Fruit fly (Drosophila melanogaster) whole organism, embryonic: ENCODE results near the gene Ilp7.

ENCODE experiments used
- CG12236 ChIP-seq: fragments of 200-800 bp; sonication (Bioruptor generic); optimal IDR thresholded peaks from 2 replicates; lab custom pipeline; 2016; ENCODE audit warnings: missing biosample characterization, missing genetic modification characterization
- CG17912 ChIP-seq: fragments of 200-800 bp; sonication (Bioruptor generic); optimal IDR thresholded peaks from 2 replicates; lab custom pipeline; 2018; ENCODE audit warnings: missing biosample characterization, mild to moderate bottlenecking, missing genetic modification characterization
- CG18476 ChIP-seq: fragments of 200-800 bp; sonication (Bioruptor generic); optimal IDR thresholded peaks from 2 replicates; lab custom pipeline; 2016; ENCODE audit warnings: missing biosample characterization, mild to moderate bottlenecking, missing genetic modification characterization
- CG3838 ChIP-seq: fragments of 200-800 bp; sonication (Bioruptor generic); optimal IDR thresholded peaks from 3 replicates; lab custom pipeline; 2016; ENCODE audit warnings: missing biosample characterization, missing genetic modification characterization
- CG6683 ChIP-seq: fragments of 200-800 bp; sonication (Bioruptor generic); optimal IDR thresholded peaks from 2 replicates; lab custom pipeline; 2017; ENCODE audit warnings: missing biosample characterization, mild to moderate bottlenecking, missing genetic modification characterization, missing genetic modification reagents
- CkIIα-i1 ChIP-seq: fragments of 200-800 bp; sonication (Bioruptor generic); IDR thresholded peaks from 2 replicates; pipeline ENCODE4 v1.3.6; 2022; ENCODE audit warnings: missing biosample characterization, missing genetic modification characterization
- Optix ChIP-seq: fragments of 200-800 bp; sonication (Bioruptor generic); IDR thresholded peaks from 3 replicates; pipeline ENCODE4 v1.3.6; 2022; ENCODE audit warnings: missing biosample characterization, missing genetic modification characterization
- Scr ChIP-seq: fragments of 200-800 bp; sonication (Bioruptor generic); IDR thresholded peaks from 2 replicates; pipeline ENCODE4 v1.3.6; 2022; ENCODE audit warnings: missing biosample characterization, missing genetic modification characterization; ENCODE audit not compliant: partially characterized antibody
- cad ChIP-seq: fragments of >200 bp; optimal IDR thresholded peaks from 2 replicates; lab custom pipeline; 2017; ENCODE audit warnings: missing biosample characterization, missing genetic modification characterization
- otp ChIP-seq: fragments of 200-800 bp; sonication (Bioruptor generic); IDR thresholded peaks from 3 replicates; pipeline ENCODE4, ENCODE4 v1.3.6; 2022; ENCODE audit warnings: missing biosample characterization, missing genetic modification characterization
- pan ChIP-seq, 4 experiments: fragments of >200 bp in 3 of 4; fragments of 200-800 bp in 1 of 4; sonication (Bioruptor generic) in 1 of 4; optimal IDR thresholded peaks in 3 of 4; IDR thresholded peaks in 1 of 4; 2 replicates each; pipeline versions ENCODE4 v1.3.6 to Lab custom; 2017 to 2022; ENCODE audit warnings: missing biosample characterization in 2 of 4, missing genetic modification characterization in 2 of 4, mixed read lengths in 1 of 4
- rib ChIP-seq: fragments of 200-800 bp; sonication (Bioruptor generic); IDR thresholded peaks from 2 replicates; pipeline ENCODE4 v1.3.6; 2022; ENCODE audit warnings: missing biosample characterization, missing genetic modification characterization
- tio ChIP-seq: fragments of 200-800 bp; sonication (Bioruptor generic); optimal IDR thresholded peaks from 2 replicates; lab custom pipeline; 2017; ENCODE audit warnings: missing biosample characterization, missing genetic modification characterization, inconsistent platforms
- vfl ChIP-seq: fragments of 200-800 bp; sonication (Bioruptor generic); optimal IDR thresholded peaks from 2 replicates; lab custom pipeline; 2016; ENCODE audit warnings: missing biosample characterization, missing genetic modification characterization

DNA sequence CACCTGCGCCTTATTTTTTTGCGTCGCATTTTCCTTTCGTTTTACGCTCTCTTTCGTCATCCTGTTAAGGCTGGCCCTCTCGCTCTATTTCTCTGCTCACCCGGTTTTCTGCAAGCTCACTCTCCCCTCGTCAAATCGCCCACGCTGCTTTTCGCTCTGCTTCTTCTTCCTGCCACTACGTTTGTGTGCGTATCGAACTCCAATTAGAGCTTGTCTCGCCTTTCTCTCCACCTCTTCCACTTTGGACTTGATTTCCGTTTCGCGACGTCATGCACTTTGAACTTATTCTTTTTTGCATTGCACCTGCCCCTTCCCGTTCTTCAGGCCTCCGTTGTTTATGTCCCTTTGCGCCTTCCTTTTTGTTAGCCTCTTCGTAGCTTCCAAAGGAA, 18.1 kb downstream of the Ilp7 start:
- TF ChIP-seq CG3838 (GFP tag; lab: Kevin White, UChicago) (no peak), cad (no peak), CG12236 (GFP tag; lab: Kevin White, UChicago) (no peak), CG6683 (GFP tag; lab: Kevin White, UChicago) (no peak), otp (GFP tag; lab: Robert Waterston, UW) (no peak), Scr (GFP tag; lab: Robert Waterston, UW) (no peak), CG17912 (GFP tag; lab: Kevin White, UChicago) (no peak), CG18476 (GFP tag; lab: Kevin White, UChicago) (no peak), vfl (GFP tag; lab: Kevin White, UChicago) (no peak), tio (GFP tag; lab: Kevin White, UChicago) (no peak), rib (GFP tag; lab: Robert Waterston, UW) (no peak), pan (optimal IDR thresholded peaks at IDR 0.05; lab: Kevin White, UChicago) (no peak), pan (GFP tag; optimal IDR thresholded peaks at IDR 0.05 in 1 of 2, IDR thresholded peaks at IDR 0.05 in 1 of 2) (no peak), CkIIα-i1 (GFP tag; lab: Robert Waterston, UW) (no peak), Optix (GFP tag; lab: Robert Waterston, UW) (no peak)
